Fruit fly (Drosophila melanogaster) whole organism, prepupa: ENCODE measurements around the gene CG3225.

Experiments used
- CG15336 ChIP-seq: fragments of 200-800 bp; sonication (Bioruptor generic); IDR thresholded peaks from 2 replicates; pipeline ENCODE4 v1.3.6; 2022; ENCODE audit warnings: missing biosample characterization, missing genetic modification characterization
- CG6854 ChIP-seq: fragments of 200-800 bp; sonication (Bioruptor generic); optimal IDR thresholded peaks from 2 replicates; lab custom pipeline; 2017; ENCODE audit warnings: missing biosample characterization, mild to moderate bottlenecking, missing genetic modification characterization
- CG9139 ChIP-seq: fragments of 200-800 bp; sonication (Bioruptor generic); optimal IDR thresholded peaks from 3 replicates; lab custom pipeline; 2017; ENCODE audit warnings: missing biosample characterization, mild to moderate bottlenecking, missing genetic modification characterization
- OdsH ChIP-seq: fragments of 200-800 bp; sonication (Bioruptor generic); optimal IDR thresholded peaks from 3 replicates; lab custom pipeline; 2016; ENCODE audit warnings: missing biosample characterization, missing genetic modification characterization
- Sox102F ChIP-seq: fragments of 200-800 bp; sonication (Bioruptor generic); optimal IDR thresholded peaks from 2 replicates; lab custom pipeline; 2016; ENCODE audit warnings: missing biosample characterization, mild to moderate bottlenecking, missing genetic modification characterization
- net ChIP-seq: fragments of 200-800 bp; sonication (Bioruptor generic); optimal IDR thresholded peaks from 3 replicates; lab custom pipeline; 2016; ENCODE audit warnings: missing biosample characterization, missing genetic modification characterization
- salr ChIP-seq, 2 experiments: fragments of 200-800 bp; sonication (Bioruptor generic); optimal IDR thresholded peaks; 3 replicates each; lab custom pipeline; 2016 to 2018; ENCODE audit warnings: missing biosample characterization in 2 of 2, missing genetic modification characterization in 2 of 2, mild to moderate bottlenecking in 1 of 2

DNA sequence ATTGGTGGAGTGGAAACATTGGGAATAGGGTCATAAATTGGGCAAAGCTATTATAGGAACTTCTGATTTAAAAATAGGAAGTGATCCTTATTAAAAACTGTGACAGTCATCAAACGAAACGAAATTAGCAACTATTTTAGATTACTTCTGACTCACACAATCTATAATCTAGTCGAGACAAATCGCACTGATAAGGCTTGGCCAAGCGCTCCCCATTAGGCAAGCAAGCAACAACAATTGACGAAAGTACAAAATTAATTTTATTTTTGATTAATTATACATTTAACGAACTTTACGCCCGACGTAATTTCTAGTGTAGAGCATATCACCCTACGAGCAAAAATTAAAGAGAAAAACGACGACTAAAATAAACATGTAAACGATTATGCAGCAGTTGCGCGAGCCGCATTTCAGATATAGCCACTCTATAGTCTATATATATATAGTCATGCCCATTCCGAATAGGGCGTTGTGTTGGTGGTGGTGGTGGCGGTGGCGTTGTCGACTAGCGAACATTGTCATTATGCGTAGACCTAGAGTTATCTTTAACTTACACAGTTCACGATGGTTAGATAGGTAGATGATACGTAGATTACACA lies 17.1 kb upstream of the CG3225 start, which contains the start of gene Ir25a:
- no peak for TF ChIP-seq salr (GFP tag; optimal IDR thresholded peaks at IDR 0.05; lab: Kevin White, UChicago)
- TF ChIP-seq CG9139 (GFP tag; lab: Kevin White, UChicago): no peak
- no peak for TF ChIP-seq CG6854 (GFP tag; lab: Kevin White, UChicago)
- no peak for TF ChIP-seq OdsH (GFP tag; lab: Kevin White, UChicago)
- TF ChIP-seq Sox102F: no peak
- no peak for TF ChIP-seq net (GFP tag; lab: Kevin White, UChicago)
- TF ChIP-seq CG15336: no peak
